Worm (Caenorhabditis elegans) whole organism, L4/young adult: ENCODE measurements around the gene C29E4.9.

Experiments
- W03F9.2 ChIP-seq: fragments of 150-350 bp; optimal IDR thresholded peaks from 2 replicates; lab custom pipeline; 2014; ENCODE audit warnings: missing biosample characterization, missing genetic modification characterization
- dao-5 ChIP-seq: sonication (generic microtip); optimal IDR thresholded peaks from 2 replicates; lab custom pipeline; 2016; ENCODE audit warnings: missing genotype, missing genetic modification characterization, moderate library complexity, missing compliant biosample characterization
- him-1 ChIP-seq: sonication (generic microtip); optimal IDR thresholded peaks from 2 replicates; lab custom pipeline; 2016; ENCODE audit warnings: missing genotype, missing genetic modification reagents, missing genetic modification characterization, missing compliant biosample characterization

ce11 chrIII:7940819-7941218 is 16.0 kb downstream of the C29E4.9 start, which contains the start of gene C29E4.12:
- TF ChIP-seq him-1 (tag; lab: Kevin White, UChicago) (no peak), dao-5 (tag; lab: Kevin White, UChicago) (no peak), W03F9.2 (no peak)
